Worm (Caenorhabditis elegans): ENCODE measurements around the gene sams-4.

sams-4 gene

ce11 chrIV:5821997-5822396 is 24.2 kb downstream of the sams-4 start (continued):
- no peak for TF ChIP-seq nhr-48 (tag; optimal IDR thresholded peaks at IDR 0.05)
- no peak for TF ChIP-seq ceh-82 (tag; optimal IDR thresholded peaks at IDR 0.05)
- TF ChIP-seq daf-16 (GFP tag; optimal IDR thresholded peaks at IDR 0.05): no peak
- TF ChIP-seq daf-16 (tag; optimal IDR thresholded peaks at IDR 0.05): peak; percentile 5
- TF ChIP-seq pqm-1 (tag; optimal IDR thresholded peaks at IDR 0.05): peak; percentile 18
- TF ChIP-seq daf-8 (GFP tag; IDR thresholded peaks at IDR 0.05): no peak
- no peak for TF ChIP-seq zfp-2 (tag; optimal IDR thresholded peaks at IDR 0.05)
- TF ChIP-seq mdt-29 (GFP tag; IDR thresholded peaks at IDR 0.05): no peak

ce11 chrIV:5820953-5821352 is 25.2 kb downstream of the sams-4 start:
- TF ChIP-seq fkh-10 (GFP tag; optimal IDR thresholded peaks at IDR 0.05) (no peak), arid-1 (GFP tag; conservative IDR thresholded peaks at IDR 0.05) (no peak), nhr-237 (tag; optimal IDR thresholded peaks at IDR 0.05) (no peak), nhr-28 (tag; optimal IDR thresholded peaks at IDR 0.05) (peak; percentile 11), set-16 (GFP tag; IDR thresholded peaks at IDR 0.05) (no peak)

ce11 chrIV:5820056-5820799 is 25.9 kb downstream of the sams-4 start:
- no peak for TF ChIP-seq spr-3 (GFP tag; optimal IDR thresholded peaks at IDR 0.05)
- peak in 1 of 2 experiments; percentile 56 for TF ChIP-seq unc-62 (GFP tag; optimal IDR thresholded peaks at IDR 0.05 in 1 of 2)
- no peak for TF ChIP-seq unc-62 (tag; optimal IDR thresholded peaks at IDR 0.05)
- peak; percentile 94 for TF ChIP-seq aha-1 (tag)

ce11 chrIV:5817459-5817858 is 28.7 kb downstream of the sams-4 start:
- TF ChIP-seq ceh-62 (tag; optimal IDR thresholded peaks at IDR 0.05): no peak
- no peak for TF ChIP-seq vab-7 (GFP tag; IDR thresholded peaks at IDR 0.05)
- no peak for TF ChIP-seq lin-15B (tag; optimal IDR thresholded peaks at IDR 0.05)
- TF ChIP-seq ceh-28 (tag; optimal IDR thresholded peaks at IDR 0.05): no peak
- TF ChIP-seq nhr-102 (tag; optimal IDR thresholded peaks at IDR 0.05): peak; percentile 63
- TF ChIP-seq sdz-12 (GFP tag; optimal IDR thresholded peaks at IDR 0.05): no peak
- TF ChIP-seq nhr-28 (tag; optimal IDR thresholded peaks at IDR 0.05): peak; percentile 87
- TF ChIP-seq snpc-4 (tag; optimal IDR thresholded peaks at IDR 0.05): no peak
- TF ChIP-seq lin-39 (tag; optimal IDR thresholded peaks at IDR 0.05): no peak
- peak; percentile 56 for TF ChIP-seq mep-1 (tag; optimal IDR thresholded peaks at IDR 0.05)
- no peak for TF ChIP-seq Y48G9A.11 (GFP tag; IDR thresholded peaks at IDR 0.05)
- TF ChIP-seq ceh-82 (tag; optimal IDR thresholded peaks at IDR 0.05): no peak
- TF ChIP-seq egl-43 (GFP tag; IDR thresholded peaks at IDR 0.05): no peak
- peak; percentile 84 for TF ChIP-seq dve-1 (tag; optimal IDR thresholded peaks at IDR 0.05; ENCODE audit: insufficient read depth)
- TF ChIP-seq daf-19 (GFP tag; conservative IDR thresholded peaks at IDR 0.05): no peak
- no peak for TF ChIP-seq gei-8 (GFP tag; optimal IDR thresholded peaks at IDR 0.05)
- TF ChIP-seq madf-5 (GFP tag; IDR thresholded peaks at IDR 0.05): no peak
- no peak for TF ChIP-seq ceh-32 (tag; optimal IDR thresholded peaks at IDR 0.05; ENCODE audit: poor library complexity)
- TF ChIP-seq lin-1 (GFP tag; IDR thresholded peaks at IDR 0.05): peak; percentile 81
- no peak for TF ChIP-seq dmd-8 (GFP tag; IDR thresholded peaks at IDR 0.05)
- no peak for TF ChIP-seq duxl-1 (tag; optimal IDR thresholded peaks at IDR 0.05; ENCODE audit: poor library complexity)
- TF ChIP-seq arid-1 (GFP tag; conservative IDR thresholded peaks at IDR 0.05): no peak
- TF ChIP-seq nhr-6 (tag; optimal IDR thresholded peaks at IDR 0.05): peak; percentile 82
- no peak for TF ChIP-seq lin-29 (GFP tag; IDR thresholded peaks at IDR 0.05)
- TF ChIP-seq hif-1 (tag; optimal IDR thresholded peaks at IDR 0.05): peak in 1 of 2 experiments; percentile 15
- TF ChIP-seq mes-2 (tag; optimal IDR thresholded peaks at IDR 0.05; ENCODE audit: poor library complexity, severe bottlenecking): no peak
- peak; percentile 69 for TF ChIP-seq dmd-6 (GFP tag; IDR thresholded peaks at IDR 0.05)
- no peak for TF ChIP-seq F10B5.3 (tag; optimal IDR thresholded peaks at IDR 0.05)
- TF ChIP-seq lsy-2 (tag; optimal IDR thresholded peaks at IDR 0.05): peak in 1 of 2 experiments; percentile 55
- TF ChIP-seq pqm-1 (tag; optimal IDR thresholded peaks at IDR 0.05): peak; percentile 70
- TF ChIP-seq ceh-44 (GFP tag; IDR thresholded peaks at IDR 0.05): no peak
- TF ChIP-seq ces-1 (GFP tag; optimal IDR thresholded peaks at IDR 0.05): no peak
- no peak for TF ChIP-seq nhr-111 (GFP tag; optimal IDR thresholded peaks at IDR 0.05)

Data from whole organism, L4 larva.